Fruit fly (Drosophila melanogaster): ENCODE data around the gene CG6878.

- no peak for TF ChIP-seq CG5204 (GFP tag; optimal IDR thresholded peaks at IDR 0.05)
- TF ChIP-seq kay (GFP tag; ENCODE audit: borderline replicate concordance) = peak; percentile 3
- TF ChIP-seq CG7101 (tag; optimal IDR thresholded peaks at IDR 0.05) = no peak
- TF ChIP-seq Mnt (GFP tag; optimal IDR thresholded peaks at IDR 0.05) = peak; percentile 33
- no peak for TF ChIP-seq CG7045 (GFP tag; optimal IDR thresholded peaks at IDR 0.05)
- no peak for TF ChIP-seq CG12768 (GFP tag; optimal IDR thresholded peaks at IDR 0.05)
- TF ChIP-seq CG14711 (tag; optimal IDR thresholded peaks at IDR 0.05) = no peak
- no peak for TF ChIP-seq ovo (GFP tag; optimal IDR thresholded peaks at IDR 0.05)
- no peak for TF ChIP-seq Hr96 (GFP tag; optimal IDR thresholded peaks at IDR 0.05)
Observed at dm6 chr3L:15113257-15113656, 48.4 kb upstream of the CG6878 start, which contains the start of gene CG13458.
